Worm (Caenorhabditis elegans) whole organism, midembryonic: ENCODE results near the gene M176.10.
"Not testable (repeated sequence)": the region's sequence is repeated elsewhere in the genome, so short reads cannot be mapped to it uniquely, and the experiment has no call there.

Experiments used
- T22C8.4 ChIP-seq: fragments of 200-800 bp; sonication (Bioruptor generic); IDR thresholded peaks from 2 replicates; pipeline ENCODE4 v1.3.6; 2022; ENCODE audit warnings: missing genetic modification characterization, missing compliant biosample characterization
- cog-1 ChIP-seq: sonication (generic microtip); optimal IDR thresholded peaks from 2 replicates; lab custom pipeline; 2016; ENCODE audit warnings: missing genetic modification characterization, missing compliant biosample characterization
- flt-1 ChIP-seq: fragments of 200-800 bp; sonication (Bioruptor generic); IDR thresholded peaks from 2 replicates; pipeline ENCODE4 v1.3.6; 2022; ENCODE audit warnings: missing genetic modification characterization, missing compliant biosample characterization
- klf-2 ChIP-seq: fragments of 200-800 bp; sonication (Bioruptor generic); conservative IDR thresholded peaks from 2 replicates; pipeline ENCODE4 v1.3.6; 2022; ENCODE audit warnings: missing genetic modification reagents, missing genetic modification characterization, missing compliant biosample characterization
- med-1 ChIP-seq: sonication (generic microtip); optimal IDR thresholded peaks from 2 replicates; lab custom pipeline; 2017; ENCODE audit warnings: missing genetic modification characterization, mild to moderate bottlenecking, missing compliant biosample characterization, antibody characterized with exemption, missing genetic modification reagents; ENCODE audit not compliant: insufficient read depth
- ref-1 ChIP-seq: fragments of 200-800 bp; sonication (Bioruptor generic); conservative IDR thresholded peaks from 2 replicates; pipeline ENCODE4 v1.3.6; 2022; ENCODE audit warnings: missing genetic modification reagents, missing genetic modification characterization, missing compliant biosample characterization
- tab-1 ChIP-seq: fragments of 200-800 bp; sonication (Bioruptor generic); IDR thresholded peaks from 2 replicates; pipeline ENCODE4 v1.3.6; 2022; ENCODE audit warnings: missing genetic modification characterization, missing compliant biosample characterization
- ztf-23 ChIP-seq: fragments of 200-800 bp; sonication (Bioruptor generic); IDR thresholded peaks from 2 replicates; pipeline ENCODE4 v1.3.6; 2022; ENCODE audit warnings: missing genetic modification reagents, missing genetic modification characterization, missing compliant biosample characterization
- ztf-29 ChIP-seq: fragments of 200-800 bp; sonication (Bioruptor generic); IDR thresholded peaks from 2 replicates; pipeline ENCODE4 v1.3.6; 2022; ENCODE audit warnings: missing genetic modification reagents, missing genetic modification characterization, missing compliant biosample characterization

Gene M176.10

DNA sequence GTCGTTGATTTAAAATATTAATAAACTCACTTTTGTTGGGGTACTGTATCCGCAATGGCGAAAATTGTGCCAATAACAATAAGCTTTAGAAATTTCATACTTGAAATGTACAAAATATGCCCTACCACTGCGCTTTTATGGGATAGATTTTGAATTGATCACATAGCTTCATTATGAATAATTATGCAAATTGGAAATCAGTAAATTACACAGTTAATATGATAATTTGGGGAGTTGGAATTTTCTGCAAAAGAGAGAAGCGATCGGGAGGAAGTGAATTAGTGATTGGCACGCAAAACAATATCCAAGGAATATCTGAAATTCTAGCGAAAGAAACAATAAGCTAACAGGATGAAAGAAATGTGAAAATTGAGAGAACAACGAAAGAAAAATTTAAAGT lies at the start of gene M176.10:
M176.10 (minus strand) TSS at position 101 of the 400 bp plus-strand sequence.
- TF ChIP-seq med-1 (GFP tag; lab: Kevin White, UChicago), result no peak

ce11 chrII:9474367-9475105 lies 48.6 kb upstream of the M176.10 start, which contains the start of the genes chil-25 and chil-26:
Gene chil-25 (minus strand): TSS chrII:9474467.
Gene chil-26 (plus strand): TSS chrII:9475055.
- TF ChIP-seq klf-2 (GFP tag; lab: Robert Waterston, UW) (no peak), ztf-23 (no peak), tab-1 (no peak), flt-1 (GFP tag; lab: Robert Waterston, UW) (no peak), med-1 (GFP tag; lab: Kevin White, UChicago) (no peak), ztf-29 (GFP tag; lab: Robert Waterston, UW) (no peak), ref-1 (GFP tag; lab: Robert Waterston, UW) (no peak), T22C8.4 (no peak)

DNA sequence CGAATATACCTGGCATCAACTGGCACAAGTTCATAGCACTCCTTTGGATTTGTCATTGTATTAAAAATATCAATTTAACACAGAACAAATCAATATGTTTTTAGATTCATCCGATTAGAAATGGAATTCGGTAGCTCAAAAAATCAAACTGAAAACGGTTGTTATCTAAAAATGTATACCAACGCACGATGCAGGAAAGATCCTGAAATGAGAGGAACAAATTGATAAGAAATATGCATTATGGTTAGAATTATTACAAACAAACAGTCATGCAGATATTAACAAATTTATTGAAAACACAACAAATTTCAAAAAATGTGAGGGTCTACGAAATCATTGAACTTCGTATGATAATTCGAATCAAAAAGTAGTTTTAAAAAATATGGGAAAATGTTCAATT lies 44.1 kb upstream of the M176.10 start, which contains the start of gene T19H5.6:
T19H5.6 (minus strand) TSS at position 195 of the 400 bp plus-strand sequence.
- TF ChIP-seq klf-2 (GFP tag; lab: Robert Waterston, UW), result no peak
- no peak for TF ChIP-seq tab-1
- no peak for TF ChIP-seq T22C8.4
- no peak for TF ChIP-seq ref-1 (GFP tag; lab: Robert Waterston, UW)

DNA sequence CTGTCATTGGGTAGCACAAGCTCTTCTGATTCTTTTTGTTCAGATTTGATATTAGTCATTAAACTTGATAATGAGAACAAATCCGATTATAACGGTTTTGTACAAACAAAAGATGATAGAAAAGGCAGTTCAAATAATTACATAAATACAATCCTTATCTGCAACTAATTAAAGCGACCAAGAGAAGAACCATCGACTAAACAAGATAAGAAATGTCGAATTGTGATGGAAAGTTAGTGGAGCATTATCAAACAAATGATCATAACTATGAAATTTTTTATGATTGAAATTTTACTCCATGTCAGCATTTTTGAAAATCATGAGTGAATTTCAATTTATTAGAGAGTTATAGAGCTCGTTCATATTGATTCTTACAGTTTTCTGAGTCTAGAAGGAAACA lies 42.4 kb upstream of the M176.10 start, which contains the start of gene chil-23:
chil-23 (minus strand) TSS at position 198 of the 400 bp plus-strand sequence.
- TF ChIP-seq tab-1 (no peak), cog-1 (tag; lab: Kevin White, UChicago) (no peak), med-1 (GFP tag; lab: Kevin White, UChicago) (no peak), ztf-23 (no peak), ztf-29 (GFP tag; lab: Robert Waterston, UW) (no peak), ref-1 (GFP tag; lab: Robert Waterston, UW) (no peak), flt-1 (GFP tag; lab: Robert Waterston, UW) (no peak), klf-2 (GFP tag; lab: Robert Waterston, UW) (no peak), T22C8.4 (no peak)

- no peak for TF ChIP-seq flt-1 (GFP tag; lab: Robert Waterston, UW)
- no peak for TF ChIP-seq ref-1 (GFP tag; lab: Robert Waterston, UW)
- no peak for TF ChIP-seq med-1 (GFP tag; lab: Kevin White, UChicago)
- TF ChIP-seq tab-1, result no peak
- no peak for TF ChIP-seq klf-2 (GFP tag; lab: Robert Waterston, UW)
- no peak for TF ChIP-seq T22C8.4
- no peak for TF ChIP-seq ztf-29 (GFP tag; lab: Robert Waterston, UW)
- no peak for TF ChIP-seq ztf-23
- TF ChIP-seq cog-1 (tag; lab: Kevin White, UChicago), result no peak
Measured at ce11 chrII:9466095-9466494, 40.1 kb upstream of the M176.10 start, which contains the start of gene chil-22. Gene chil-22 (minus strand): TSS chrII:9466195.

ce11 chrII:9461881-9462280 lies 35.9 kb upstream of the M176.10 start, which contains the start of gene chil-21:
Gene chil-21 (minus strand): TSS chrII:9461981.
- not testable (repeated sequence) for TF ChIP-seq ztf-23; ref-1 (GFP tag; lab: Robert Waterston, UW); med-1 (GFP tag; lab: Kevin White, UChicago)

DNA sequence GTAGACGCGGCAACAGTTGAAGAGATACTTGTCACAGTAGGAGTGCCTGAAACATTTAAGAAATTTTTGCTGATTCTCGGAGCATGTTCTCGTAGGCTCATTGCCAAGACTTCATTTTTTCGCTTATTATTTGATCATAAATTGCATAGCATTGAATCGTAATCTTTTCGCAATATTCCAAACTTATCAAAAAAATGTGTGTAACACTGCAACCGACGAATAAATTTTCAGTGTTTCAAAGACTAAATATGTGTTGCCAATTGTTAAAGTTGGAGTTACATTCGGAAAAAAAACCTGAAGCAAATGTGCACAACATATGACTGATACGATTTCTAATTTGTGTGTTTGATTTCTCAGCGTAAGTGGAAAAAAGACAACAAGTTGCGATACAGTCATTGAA lies 33.5 kb upstream of the M176.10 start, which contains the start of gene R09D1.14:
R09D1.14 (minus strand) TSS at position 101 of the 400 bp plus-strand sequence.
- TF ChIP-seq cog-1 (tag; lab: Kevin White, UChicago); med-1 (GFP tag; lab: Kevin White, UChicago); T22C8.4: not testable (repeated sequence)

DNA sequence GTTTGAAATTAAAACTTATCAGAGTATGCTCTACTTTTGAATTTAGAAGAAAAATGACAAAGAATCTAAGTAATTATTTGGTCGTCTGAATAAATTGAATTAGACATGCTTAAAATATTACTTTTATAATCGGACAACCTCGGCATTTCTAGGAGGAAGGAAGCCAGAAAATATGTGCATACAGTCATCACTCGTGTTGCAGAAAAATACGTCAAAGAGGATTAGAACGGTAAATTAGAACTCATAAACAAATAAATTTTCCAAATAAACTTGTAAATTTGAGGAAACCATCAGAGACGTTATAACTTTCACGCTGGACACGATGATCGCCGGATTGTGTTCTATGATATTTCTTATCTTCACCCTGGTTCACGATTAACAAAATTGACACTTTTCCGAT lies 28.3 kb upstream of the M176.10 start, which contains the start of gene chil-19:
chil-19 (minus strand) TSS at position 101 of the 400 bp plus-strand sequence.
- TF ChIP-seq ztf-23 (no peak), ref-1 (GFP tag; lab: Robert Waterston, UW) (no peak), klf-2 (GFP tag; lab: Robert Waterston, UW) (no peak), tab-1 (no peak), ztf-29 (GFP tag; lab: Robert Waterston, UW) (no peak), T22C8.4 (no peak), flt-1 (GFP tag; lab: Robert Waterston, UW) (no peak), med-1 (GFP tag; lab: Kevin White, UChicago) (no peak), cog-1 (tag; lab: Kevin White, UChicago) (no peak)

DNA sequence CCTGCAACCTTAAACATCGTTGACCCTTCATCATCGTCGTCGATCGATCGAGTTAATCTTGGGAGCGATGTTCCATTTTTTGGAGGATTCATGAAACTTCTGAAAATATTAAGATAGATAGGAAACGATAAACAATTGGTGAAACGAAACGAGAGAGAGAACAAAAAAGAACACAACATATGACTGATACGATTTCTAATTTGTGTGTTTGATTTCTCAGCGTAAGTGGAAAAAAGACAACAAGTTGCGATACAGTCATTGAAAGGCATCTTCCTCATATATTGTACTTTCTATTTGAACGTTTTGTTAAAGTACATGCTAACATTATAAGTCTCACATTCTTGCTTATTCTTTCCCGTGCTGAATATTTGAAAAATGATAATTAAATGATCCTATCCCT lies 26.2 kb upstream of the M176.10 start, which contains the start of gene R09D1.12:
R09D1.12 (minus strand) TSS at position 101 of the 400 bp plus-strand sequence.
- TF ChIP-seq ztf-23; klf-2 (GFP tag; lab: Robert Waterston, UW); cog-1 (tag; lab: Kevin White, UChicago): not testable (repeated sequence)

- no peak for TF ChIP-seq T22C8.4
- TF ChIP-seq klf-2 (GFP tag; lab: Robert Waterston, UW), result no peak
- no peak for TF ChIP-seq ztf-29 (GFP tag; lab: Robert Waterston, UW)
- no peak for TF ChIP-seq ztf-23
- no peak for TF ChIP-seq tab-1
- no peak for TF ChIP-seq cog-1 (tag; lab: Kevin White, UChicago)
- no peak for TF ChIP-seq flt-1 (GFP tag; lab: Robert Waterston, UW)
- no peak for TF ChIP-seq med-1 (GFP tag; lab: Kevin White, UChicago)
- no peak for TF ChIP-seq ref-1 (GFP tag; lab: Robert Waterston, UW)
Measured at ce11 chrII:9447965-9448364, 22.0 kb upstream of the M176.10 start, which contains the start of gene chil-18. Gene chil-18 (plus strand): TSS chrII:9448265.
